Worm (Caenorhabditis elegans) whole organism, L1 larva: ENCODE data around the gene F44E2.4.
A peak's percentile ranks its signal among the peaks of the same experiment; 100 is the strongest.

Source experiments
- C04F5.9 ChIP-seq: sonication (generic microtip); optimal IDR thresholded peaks from 2 replicates; lab custom pipeline; 2016; ENCODE audit warnings: missing genetic modification characterization, missing compliant biosample characterization
- C16A3.4 ChIP-seq: fragments of 150-350 bp; optimal IDR thresholded peaks from 2 replicates; lab custom pipeline; 2014; ENCODE audit warnings: missing biosample characterization, missing genetic modification characterization
- F16B12.6 ChIP-seq: fragments of 150-350 bp; optimal IDR thresholded peaks from 2 replicates; lab custom pipeline; 2014; ENCODE audit warnings: missing biosample characterization, missing genetic modification characterization
- alr-1 ChIP-seq: fragments of 200-800 bp; sonication (Bioruptor generic); optimal IDR thresholded peaks from 2 replicates; lab custom pipeline; 2018; ENCODE audit warnings: borderline replicate concordance, mild to moderate bottlenecking, missing genetic modification characterization, missing compliant biosample characterization
- aly-2 ChIP-seq: fragments of 150-350 bp; optimal IDR thresholded peaks from 2 replicates; lab custom pipeline; 2014; ENCODE audit warnings: missing biosample characterization, missing genetic modification characterization
- ama-1 ChIP-seq: fragments of 150-350 bp; optimal IDR thresholded peaks from 2 replicates; lab custom pipeline; 2014
- blmp-1 ChIP-seq: fragments of 150-350 bp; optimal IDR thresholded peaks from 2 replicates; lab custom pipeline; 2014; ENCODE audit warnings: missing biosample characterization, missing genetic modification characterization
- ceh-63 ChIP-seq: fragments of 200-800 bp; sonication (Bioruptor generic); optimal IDR thresholded peaks from 2 replicates; lab custom pipeline; 2018; ENCODE audit warnings: mild to moderate bottlenecking, missing genetic modification characterization, missing compliant biosample characterization
- ceh-8 ChIP-seq: fragments of 200-800 bp; sonication (Bioruptor generic); optimal IDR thresholded peaks from 2 replicates; lab custom pipeline; 2018; ENCODE audit warnings: mild to moderate bottlenecking, missing genetic modification characterization, moderate library complexity, missing compliant biosample characterization
- ceh-82 ChIP-seq, 3 experiments: fragments of 150-350 bp in 1 of 3; sonication (generic microtip) in 2 of 3; optimal IDR thresholded peaks; 2 replicates each; lab custom pipeline; 2014 to 2017; ENCODE audit warnings: missing biosample characterization in 3 of 3, missing genetic modification characterization in 3 of 3
- ceh-90 ChIP-seq: sonication (generic microtip); optimal IDR thresholded peaks from 2 replicates; lab custom pipeline; 2016; ENCODE audit warnings: missing genetic modification characterization, missing compliant biosample characterization
- ces-1 ChIP-seq: fragments of 150-350 bp; optimal IDR thresholded peaks from 2 replicates; lab custom pipeline; 2014; ENCODE audit warnings: missing biosample characterization, missing genetic modification reagents, missing genetic modification characterization
- dpl-1 ChIP-seq, 3 experiments: fragments of 150-350 bp in 2 of 3; sonication (generic microtip) in 1 of 3; optimal IDR thresholded peaks; 2 replicates each; lab custom pipeline; 2014 to 2017; ENCODE audit warnings: missing biosample characterization in 3 of 3, missing genetic modification characterization in 3 of 3, missing genetic modification reagents in 3 of 3
- dsc-1 ChIP-seq: sonication (generic microtip); optimal IDR thresholded peaks from 2 replicates; lab custom pipeline; 2016; ENCODE audit warnings: mild to moderate bottlenecking, missing genetic modification characterization, missing compliant biosample characterization
- efl-1 ChIP-seq, 4 experiments: fragments of 150-350 bp; optimal IDR thresholded peaks in 3 of 4; peaks in 1 of 4; 1 replicate in 1 of 4; 2 replicates in 3 of 4; lab custom pipeline; 2014; ENCODE audit warnings: missing biosample characterization in 2 of 4, missing genetic modification characterization in 2 of 4, missing genetic modification reagents in 2 of 4
- efl-3 ChIP-seq: fragments of 200-800 bp; sonication (Bioruptor generic); optimal IDR thresholded peaks from 2 replicates; lab custom pipeline; 2018; ENCODE audit warnings: mild to moderate bottlenecking, missing genetic modification characterization, missing compliant biosample characterization
- egl-13 ChIP-seq: sonication (generic microtip); optimal IDR thresholded peaks from 2 replicates; lab custom pipeline; 2016; ENCODE audit warnings: missing genotype, missing genetic modification reagents, missing genetic modification characterization, missing compliant biosample characterization
- elt-2 ChIP-seq: sonication (generic microtip); optimal IDR thresholded peaks from 2 replicates; lab custom pipeline; 2016; ENCODE audit warnings: missing genetic modification characterization, mild to moderate bottlenecking, inconsistent platforms, missing compliant biosample characterization, missing genetic modification reagents
- fkh-10 ChIP-seq: sonication (generic microtip); optimal IDR thresholded peaks from 2 replicates; lab custom pipeline; 2017; ENCODE audit warnings: missing biosample characterization, missing genetic modification reagents, missing genetic modification characterization
- fkh-8 ChIP-seq: sonication (generic microtip); optimal IDR thresholded peaks from 2 replicates; lab custom pipeline; 2016; ENCODE audit warnings: mild to moderate bottlenecking, missing genetic modification characterization, missing compliant biosample characterization
- grh-1 ChIP-seq: fragments of 200-800 bp; sonication (Bioruptor generic); IDR thresholded peaks from 2 replicates; pipeline ENCODE4 v1.3.6; 2022; ENCODE audit warnings: missing genetic modification reagents, missing genetic modification characterization, missing compliant biosample characterization
- hlh-17 ChIP-seq: fragments of 200-800 bp; sonication (Bioruptor generic); optimal IDR thresholded peaks from 2 replicates; lab custom pipeline; 2018; ENCODE audit warnings: missing genetic modification characterization, mild to moderate bottlenecking, missing compliant biosample characterization, moderate library complexity, borderline replicate concordance
- lin-14 ChIP-seq: fragments of 200-800 bp; sonication (Bioruptor generic); optimal IDR thresholded peaks from 2 replicates; lab custom pipeline; 2018; ENCODE audit warnings: mild to moderate bottlenecking, missing genetic modification characterization, moderate library complexity, missing compliant biosample characterization
- lin-15B ChIP-seq: fragments of 150-350 bp; sonication (generic microtip); optimal IDR thresholded peaks from 3 replicates; lab custom pipeline; 2014; ENCODE audit warnings: missing biosample characterization, missing genetic modification characterization
- lsy-2 ChIP-seq, 2 experiments: fragments of 150-350 bp; optimal IDR thresholded peaks; 2 replicates each; lab custom pipeline; 2014; ENCODE audit warnings: missing biosample characterization in 2 of 2, missing genetic modification characterization in 2 of 2
- mdl-1 ChIP-seq, 2 experiments: fragments of 150-350 bp; optimal IDR thresholded peaks; 2 replicates each; lab custom pipeline; 2014 to 2017; ENCODE audit warnings: missing biosample characterization in 2 of 2, missing genetic modification characterization in 2 of 2, inconsistent platforms in 1 of 2
- mef-2 ChIP-seq: fragments of 150-350 bp; optimal IDR thresholded peaks from 2 replicates; lab custom pipeline; 2014; ENCODE audit warnings: missing biosample characterization, missing genetic modification characterization
- nhr-12 ChIP-seq: sonication (generic microtip); optimal IDR thresholded peaks from 2 replicates; lab custom pipeline; 2017; ENCODE audit warnings: missing biosample characterization, missing genetic modification characterization
- nhr-19 ChIP-seq: fragments of 200-800 bp; sonication (Bioruptor generic); conservative IDR thresholded peaks from 2 replicates; pipeline ENCODE4 v1.3.6; 2022; ENCODE audit warnings: missing genetic modification characterization, missing compliant biosample characterization
- nhr-20 ChIP-seq: sonication (generic microtip); optimal IDR thresholded peaks from 2 replicates; lab custom pipeline; 2016; ENCODE audit warnings: mild to moderate bottlenecking, missing genetic modification characterization, missing compliant biosample characterization
- nhr-28 ChIP-seq: fragments of 150-350 bp; optimal IDR thresholded peaks from 2 replicates; lab custom pipeline; 2014; ENCODE audit warnings: missing biosample characterization, missing genetic modification characterization
- nhr-47 ChIP-seq: sonication (generic microtip); optimal IDR thresholded peaks from 2 replicates; lab custom pipeline; 2016; ENCODE audit warnings: mild to moderate bottlenecking, missing genetic modification characterization, moderate library complexity, missing compliant biosample characterization
- nhr-71 ChIP-seq: sonication (generic microtip); optimal IDR thresholded peaks from 2 replicates; lab custom pipeline; 2016; ENCODE audit warnings: mild to moderate bottlenecking, missing genetic modification characterization, moderate library complexity, missing compliant biosample characterization
- nhr-76 ChIP-seq: sonication (generic microtip); optimal IDR thresholded peaks from 2 replicates; lab custom pipeline; 2017; ENCODE audit warnings: missing biosample characterization, missing genetic modification characterization
- nhr-77 ChIP-seq: fragments of 150-350 bp; optimal IDR thresholded peaks from 2 replicates; lab custom pipeline; 2014; ENCODE audit warnings: missing biosample characterization, missing genetic modification characterization
- nhr-85 ChIP-seq: sonication (generic microtip); peaks from one replicate; lab custom pipeline; 2016; ENCODE audit warnings: missing genetic modification characterization, inconsistent platforms, missing compliant biosample characterization
- pag-3 ChIP-seq: sonication (generic microtip); optimal IDR thresholded peaks from 2 replicates; lab custom pipeline; 2017; ENCODE audit warnings: missing genetic modification characterization, mild to moderate bottlenecking, missing compliant biosample characterization, antibody characterized with exemption, borderline replicate concordance; ENCODE audit not compliant: insufficient read depth
- rnt-1 ChIP-seq: sonication (generic microtip); optimal IDR thresholded peaks from 2 replicates; lab custom pipeline; 2016; ENCODE audit warnings: mild to moderate bottlenecking, missing genetic modification characterization, moderate library complexity, missing compliant biosample characterization
- skn-1 ChIP-seq: fragments of 150-350 bp; optimal IDR thresholded peaks from 2 replicates; lab custom pipeline; 2014; ENCODE audit warnings: missing biosample characterization, missing genetic modification characterization
- sptf-1 ChIP-seq: fragments of 150-350 bp; optimal IDR thresholded peaks from 2 replicates; lab custom pipeline; 2014; ENCODE audit warnings: missing biosample characterization, missing genetic modification characterization
- swsn-7 ChIP-seq: sonication (generic microtip); optimal IDR thresholded peaks from 2 replicates; lab custom pipeline; 2016; ENCODE audit warnings: missing genetic modification characterization, missing compliant biosample characterization
- unc-130 ChIP-seq: fragments of 150-350 bp; optimal IDR thresholded peaks from 2 replicates; lab custom pipeline; 2017; ENCODE audit warnings: missing biosample characterization, missing genetic modification characterization, inconsistent platforms
- unc-62 ChIP-seq: fragments of 150-350 bp; optimal IDR thresholded peaks from 2 replicates; lab custom pipeline; 2014; ENCODE audit warnings: missing biosample characterization, missing genetic modification reagents, missing genetic modification characterization
- unc-98 ChIP-seq: fragments of 200-800 bp; sonication (Bioruptor generic); IDR thresholded peaks from 2 replicates; pipeline ENCODE4 v1.3.6; 2022; ENCODE audit warnings: missing genetic modification characterization, missing compliant biosample characterization
- vab-15 ChIP-seq: sonication (generic microtip); optimal IDR thresholded peaks from 2 replicates; lab custom pipeline; 2017; ENCODE audit warnings: missing genotype, mild to moderate bottlenecking, missing genetic modification characterization, missing compliant biosample characterization
- xbp-1 ChIP-seq: sonication (generic microtip); optimal IDR thresholded peaks from 2 replicates; lab custom pipeline; 2016; ENCODE audit warnings: missing genetic modification characterization, missing compliant biosample characterization
- zip-4 ChIP-seq: fragments of 200-800 bp; sonication (Bioruptor generic); optimal IDR thresholded peaks from 2 replicates; lab custom pipeline; 2018; ENCODE audit warnings: mild to moderate bottlenecking, missing genetic modification characterization, moderate library complexity, missing compliant biosample characterization
- ztf-11 ChIP-seq, 2 experiments: sonication (generic microtip); optimal IDR thresholded peaks; 2 replicates each; lab custom pipeline; 2016 to 2017; ENCODE audit warnings: missing genetic modification characterization in 2 of 2, missing biosample characterization in 1 of 2, missing compliant biosample characterization in 1 of 2

Gene F44E2.4

ce11 chrIII:8800796-8801083 is 37.5 kb downstream of the F44E2.4 start:
- TF ChIP-seq efl-1 (optimal IDR thresholded peaks at IDR 0.05; lab: Kevin White, UChicago) (no peak), efl-1 (GFP tag; optimal IDR thresholded peaks at IDR 0.05 in 1 of 2; lab: Kevin White, UChicago) (peak in 1 of 2 experiments; percentile 92), ztf-11 (tag; optimal IDR thresholded peaks at IDR 0.05; lab: Kevin White, UChicago) (no peak), ceh-82 (tag; optimal IDR thresholded peaks at IDR 0.05; lab: Kevin White, UChicago) (peak in 1 of 3 experiments; percentile 1), blmp-1 (tag; lab: Kevin White, UChicago) (peak; percentile 86), nhr-85 (peak; percentile 17)

ce11 chrIII:8799964-8800795 is 38.0 kb downstream of the F44E2.4 start, which contains the start of gene F54F2.6:
Gene F54F2.6 (minus strand): TSS chrIII:8800701.
- peak; percentile 8 for TF ChIP-seq F16B12.6 (tag; lab: Kevin White, UChicago)
- peak; percentile 94 for TF ChIP-seq fkh-8 (tag; lab: Kevin White, UChicago)
- peak; percentile 87 for TF ChIP-seq nhr-77 (tag; lab: Kevin White, UChicago)
- TF ChIP-seq skn-1 (tag; lab: Kevin White, UChicago): no peak
- TF ChIP-seq unc-98: no peak; the same call in 1 of the 2 replicates
- TF ChIP-seq mdl-1 (tag; optimal IDR thresholded peaks at IDR 0.05; lab: Kevin White, UChicago): peak; percentile 64 to 94
- TF ChIP-seq swsn-7: peak; percentile 94
- TF ChIP-seq rnt-1 (tag; lab: Kevin White, UChicago): peak; percentile 86
- TF ChIP-seq dsc-1: peak; percentile 89
- TF ChIP-seq nhr-28 (tag; lab: Kevin White, UChicago): no peak
- peak; percentile 73 for TF ChIP-seq C16A3.4 (tag; lab: Kevin White, UChicago)
- TF ChIP-seq nhr-12 (tag; lab: Kevin White, UChicago): no peak
- TF ChIP-seq nhr-20: peak; percentile 90
- TF ChIP-seq mef-2 (tag; lab: Kevin White, UChicago): peak; percentile 84
- no peak for TF ChIP-seq ama-1 (lab: Kevin White, UChicago)
- peak; percentile 75 for TF ChIP-seq unc-130 (tag; lab: Kevin White, UChicago)
- peak; percentile 93 for TF ChIP-seq egl-13 (tag; lab: Kevin White, UChicago)
- no peak for TF ChIP-seq C04F5.9
- peak; percentile 90 for TF ChIP-seq fkh-10 (GFP tag; lab: Kevin White, UChicago)
- peak; percentile 73 to 79 for TF ChIP-seq efl-1 (optimal IDR thresholded peaks at IDR 0.05; lab: Kevin White, UChicago)
- TF ChIP-seq efl-1 (GFP tag; optimal IDR thresholded peaks at IDR 0.05 in 1 of 2; lab: Kevin White, UChicago): peak; percentile 22 to 95
- peak; percentile 83 for TF ChIP-seq xbp-1
- TF ChIP-seq hlh-17: no peak
- TF ChIP-seq ceh-8: peak; percentile 67
- TF ChIP-seq pag-3: no peak
- TF ChIP-seq lin-14 (GFP tag; lab: Kevin White, UChicago): peak; percentile 100
- TF ChIP-seq elt-2 (tag; lab: Kevin White, UChicago): peak; percentile 71
- peak; percentile 84 to 89 for TF ChIP-seq lsy-2 (tag; optimal IDR thresholded peaks at IDR 0.05; lab: Kevin White, UChicago)
- peak; percentile 55; the same call in 1 of the 2 replicates for TF ChIP-seq grh-1 (GFP tag; lab: Robert Waterston, UW)
- peak; percentile 97 for TF ChIP-seq nhr-85
- peak; percentile 94 for TF ChIP-seq nhr-47 (tag; lab: Kevin White, UChicago)
- no peak for TF ChIP-seq efl-3
- TF ChIP-seq nhr-71 (tag; lab: Kevin White, UChicago): peak; percentile 98
- TF ChIP-seq alr-1 (tag; lab: Kevin White, UChicago): no peak
- TF ChIP-seq zip-4 (GFP tag; lab: Kevin White, UChicago): peak; percentile 53
- peak; percentile 17 for TF ChIP-seq ceh-90
- TF ChIP-seq nhr-76 (tag; lab: Kevin White, UChicago): peak; percentile 32
- peak; percentile 92 for TF ChIP-seq vab-15 (tag; lab: Kevin White, UChicago)
- no peak for TF ChIP-seq ceh-63
- no peak for TF ChIP-seq sptf-1 (tag; lab: Kevin White, UChicago)
- peak; percentile 26 to 60 (median 51) for TF ChIP-seq dpl-1 (GFP tag; optimal IDR thresholded peaks at IDR 0.05; lab: Kevin White, UChicago)
- no peak for TF ChIP-seq ces-1 (GFP tag; lab: Kevin White, UChicago)
- peak; percentile 90 for TF ChIP-seq nhr-19 (GFP tag; lab: Robert Waterston, UW)
- no peak for TF ChIP-seq lin-15B (tag; lab: Kevin White, UChicago)
- TF ChIP-seq unc-62 (GFP tag; lab: Kevin White, UChicago): peak; percentile 69
- peak; percentile 74 for TF ChIP-seq aly-2
